Fruit fly (Drosophila melanogaster) whole organism, embryonic: ENCODE measurements around the gene Gart.

Source experiments
- Adf1 ChIP-seq: fragments of 200-800 bp; sonication (Bioruptor generic); IDR thresholded peaks from 2 replicates; pipeline ENCODE4 v1.3.6; 2022; ENCODE audit warnings: missing biosample characterization, missing genetic modification characterization
- Asciz ChIP-seq: fragments of 200-800 bp; sonication (Bioruptor generic); optimal IDR thresholded peaks from 2 replicates; lab custom pipeline; 2017; ENCODE audit warnings: missing biosample characterization, mild to moderate bottlenecking, missing genetic modification characterization, missing genetic modification reagents
- Atf3 ChIP-seq: fragments of 200-800 bp; sonication (Bioruptor generic); optimal IDR thresholded peaks from 3 replicates; lab custom pipeline; 2016; ENCODE audit warnings: missing biosample characterization, missing genetic modification characterization
- B-H1 ChIP-seq: fragments of 200-800 bp; sonication (Bioruptor generic); IDR thresholded peaks from 3 replicates; pipeline ENCODE4 v1.3.6; 2022; ENCODE audit warnings: missing biosample characterization, missing genetic modification characterization
- Bteb2 ChIP-seq: fragments of 200-800 bp; sonication (Bioruptor generic); optimal IDR thresholded peaks from 2 replicates; lab custom pipeline; 2016; ENCODE audit warnings: missing biosample characterization, missing genetic modification characterization
- CG10366 ChIP-seq: fragments of 200-800 bp; sonication (Bioruptor generic); IDR thresholded peaks from 2 replicates; pipeline ENCODE4 v1.3.6; 2022; ENCODE audit warnings: missing biosample characterization, missing genetic modification characterization
- CG10462 ChIP-seq: fragments of 200-800 bp; sonication (Bioruptor generic); optimal IDR thresholded peaks from 2 replicates; lab custom pipeline; 2016; ENCODE audit warnings: missing biosample characterization, missing genetic modification characterization
- CG11093 ChIP-seq: fragments of 200-800 bp; sonication (Bioruptor generic); IDR thresholded peaks from 3 replicates; pipeline ENCODE4 v1.3.6; 2022; ENCODE audit warnings: missing biosample characterization, missing genetic modification characterization
- CG11247 ChIP-seq: fragments of 200-800 bp; sonication (Bioruptor generic); IDR thresholded peaks from 2 replicates; pipeline ENCODE4 v1.3.6; 2022; ENCODE audit warnings: missing biosample characterization, missing genetic modification characterization
- CG12942 ChIP-seq: fragments of 200-800 bp; sonication (Bioruptor generic); optimal IDR thresholded peaks from 3 replicates; lab custom pipeline; 2016; ENCODE audit warnings: missing biosample characterization, missing genetic modification characterization
- CG16813 ChIP-seq: fragments of 200-800 bp; sonication (Bioruptor generic); IDR thresholded peaks from 3 replicates; pipeline ENCODE4 v1.3.6; 2022; ENCODE audit warnings: missing biosample characterization, missing genetic modification characterization; ENCODE audit not compliant: partially characterized antibody
- CG16815 ChIP-seq: fragments of 200-800 bp; sonication (Bioruptor generic); optimal IDR thresholded peaks from 3 replicates; lab custom pipeline; 2017; ENCODE audit warnings: missing biosample characterization, mild to moderate bottlenecking, missing genetic modification characterization
- CG16863 ChIP-seq: fragments of 200-800 bp; sonication (Bioruptor generic); optimal IDR thresholded peaks from 3 replicates; lab custom pipeline; 2016; ENCODE audit warnings: missing biosample characterization, missing genetic modification characterization
- CG17359 ChIP-seq: fragments of 200-800 bp; sonication (Bioruptor generic); optimal IDR thresholded peaks from 3 replicates; lab custom pipeline; 2018; ENCODE audit warnings: missing biosample characterization, mild to moderate bottlenecking, missing genetic modification characterization, moderate library complexity
- CG17361 ChIP-seq: fragments of 200-800 bp; sonication (Bioruptor generic); IDR thresholded peaks from 3 replicates; pipeline ENCODE4 v1.3.6; 2022; ENCODE audit warnings: missing biosample characterization, missing genetic modification characterization
- CG31224 ChIP-seq: fragments of 200-800 bp; sonication (Bioruptor generic); IDR thresholded peaks from 2 replicates; pipeline ENCODE4 v1.3.6; 2022; ENCODE audit warnings: missing biosample characterization, missing genetic modification characterization
- CG3281 ChIP-seq: fragments of 200-800 bp; sonication (Bioruptor generic); optimal IDR thresholded peaks from 3 replicates; lab custom pipeline; 2017; ENCODE audit warnings: missing biosample characterization, mild to moderate bottlenecking, missing genetic modification characterization
- CG33213 ChIP-seq: fragments of 200-800 bp; sonication (Bioruptor generic); optimal IDR thresholded peaks from 3 replicates; lab custom pipeline; 2016; ENCODE audit warnings: missing biosample characterization, missing genetic modification characterization
- CG33557 ChIP-seq: fragments of 200-800 bp; sonication (Bioruptor generic); optimal IDR thresholded peaks from 2 replicates; lab custom pipeline; 2019; ENCODE audit warnings: missing biosample characterization, mild to moderate bottlenecking, missing genetic modification characterization, moderate library complexity
- CG34224 ChIP-seq: fragments of 200-800 bp; sonication (Bioruptor generic); IDR thresholded peaks from 3 replicates; pipeline ENCODE4 v1.3.6; 2022; ENCODE audit warnings: missing biosample characterization, missing genetic modification characterization; ENCODE audit not compliant: partially characterized antibody
- CG5953 ChIP-seq: fragments of 200-800 bp; sonication (Bioruptor generic); IDR thresholded peaks from 2 replicates; pipeline ENCODE4 v1.3.6; 2022; ENCODE audit warnings: missing biosample characterization, missing genetic modification characterization
- CG8290 ChIP-seq, 3 experiments: fragments of 200-800 bp; sonication (Bioruptor generic); optimal IDR thresholded peaks; 2 replicates each; lab custom pipeline; 2016 to 2019; ENCODE audit warnings: missing biosample characterization in 3 of 3, missing genetic modification characterization in 3 of 3, mild to moderate bottlenecking in 2 of 3, moderate library complexity in 1 of 3
- CG8924 ChIP-seq: fragments of 200-800 bp; optimal IDR thresholded peaks from 3 replicates; lab custom pipeline; 2019; ENCODE audit warnings: missing biosample characterization, mild to moderate bottlenecking, missing genetic modification characterization, moderate library complexity
- CTCF ChIP-seq: fragments of 200-800 bp; sonication (Bioruptor generic); optimal IDR thresholded peaks from 2 replicates; lab custom pipeline; 2017; ENCODE audit warnings: missing biosample characterization, mild to moderate bottlenecking, missing genetic modification characterization, moderate library complexity
- Dbx ChIP-seq: fragments of 200-800 bp; sonication (Bioruptor generic); IDR thresholded peaks from 3 replicates; pipeline ENCODE4 v1.3.6; 2022; ENCODE audit warnings: missing biosample characterization, missing genetic modification characterization
- Deaf1 ChIP-seq: fragments of 200-800 bp; optimal IDR thresholded peaks from 3 replicates; lab custom pipeline; 2019; ENCODE audit warnings: missing biosample characterization, mild to moderate bottlenecking, missing genetic modification characterization, moderate library complexity
- Dip2 ChIP-seq: fragments of 200-800 bp; sonication (Bioruptor generic); IDR thresholded peaks from 2 replicates; pipeline ENCODE4 v1.3.6; 2022; ENCODE audit warnings: missing biosample characterization, missing genetic modification characterization
- Fer1 ChIP-seq: fragments of 200-800 bp; sonication (Bioruptor generic); optimal IDR thresholded peaks from 2 replicates; lab custom pipeline; 2017; ENCODE audit warnings: missing biosample characterization, mild to moderate bottlenecking, missing genetic modification characterization
- HHEX ChIP-seq: fragments of 200-800 bp; sonication (Bioruptor generic); optimal IDR thresholded peaks from 3 replicates; lab custom pipeline; 2017; ENCODE audit warnings: missing biosample characterization, mild to moderate bottlenecking, missing genetic modification characterization, missing genetic modification reagents
- Hand ChIP-seq: fragments of 200-800 bp; sonication (Bioruptor generic); optimal IDR thresholded peaks from 2 replicates; lab custom pipeline; 2017; ENCODE audit warnings: mild to moderate bottlenecking, missing biosample characterization, missing genetic modification reagents, missing genetic modification characterization
- Max ChIP-seq: fragments of 200-800 bp; sonication (Bioruptor generic); optimal IDR thresholded peaks from 2 replicates; lab custom pipeline; 2016; ENCODE audit warnings: missing biosample characterization, mild to moderate bottlenecking, missing genetic modification characterization
- NC2α ChIP-seq: fragments of 200-800 bp; sonication (Bioruptor generic); optimal IDR thresholded peaks from 2 replicates; lab custom pipeline; 2016; ENCODE audit warnings: missing biosample characterization, missing genetic modification characterization
- NK7.1 ChIP-seq: fragments of 200-800 bp; sonication (Bioruptor generic); optimal IDR thresholded peaks from 3 replicates; lab custom pipeline; 2016; ENCODE audit warnings: missing biosample characterization, missing genetic modification characterization
- Oaz ChIP-seq: fragments of 200-800 bp; sonication (Bioruptor generic); IDR thresholded peaks from 2 replicates; pipeline ENCODE4 v1.3.6; 2022; ENCODE audit warnings: missing biosample characterization, missing genetic modification characterization
- Pdp1 ChIP-seq, 2 experiments: fragments of 200-800 bp; sonication (Bioruptor generic); optimal IDR thresholded peaks; 3 replicates each; lab custom pipeline; 2016; ENCODE audit warnings: missing biosample characterization in 2 of 2, missing genetic modification characterization in 2 of 2, mild to moderate bottlenecking in 1 of 2, moderate library complexity in 1 of 2
- Vsx1 ChIP-seq: fragments of 200-800 bp; sonication (Bioruptor generic); optimal IDR thresholded peaks from 2 replicates; lab custom pipeline; 2017; ENCODE audit warnings: missing biosample characterization, mild to moderate bottlenecking, missing genetic modification characterization, missing genetic modification reagents
- abd-A ChIP-seq: fragments of 200-800 bp; sonication (Bioruptor generic); optimal IDR thresholded peaks from 3 replicates; lab custom pipeline; 2019; ENCODE audit warnings: missing biosample characterization, mild to moderate bottlenecking, missing genetic modification characterization, moderate library complexity
- ato ChIP-seq: fragments of 200-800 bp; sonication (Bioruptor generic); IDR thresholded peaks from 2 replicates; pipeline ENCODE4 v1.3.6; 2022; ENCODE audit warnings: missing biosample characterization, missing genetic modification characterization; ENCODE audit not compliant: partially characterized antibody
- btn ChIP-seq: fragments of 200-800 bp; sonication (Bioruptor generic); optimal IDR thresholded peaks from 2 replicates; lab custom pipeline; 2016; ENCODE audit warnings: missing biosample characterization, missing genetic modification characterization
- chinmo ChIP-seq: fragments of 200-800 bp; sonication (Bioruptor generic); IDR thresholded peaks from 4 replicates; pipeline ENCODE4 v1.3.6; 2022; ENCODE audit warnings: missing biosample characterization, missing genetic modification characterization; ENCODE audit not compliant: partially characterized antibody
- corto ChIP-seq: fragments of 200-800 bp; sonication (Bioruptor generic); optimal IDR thresholded peaks from 2 replicates; lab custom pipeline; 2016; ENCODE audit warnings: missing biosample characterization, mild to moderate bottlenecking, missing genetic modification characterization, moderate library complexity
- crc ChIP-seq: fragments of 200-800 bp; sonication (Bioruptor generic); optimal IDR thresholded peaks from 2 replicates; lab custom pipeline; 2016; ENCODE audit warnings: missing biosample characterization, missing genetic modification characterization
- fd96Cb ChIP-seq: fragments of 200-800 bp; sonication (Bioruptor generic); optimal IDR thresholded peaks from 2 replicates; lab custom pipeline; 2018; ENCODE audit warnings: missing biosample characterization, mild to moderate bottlenecking, missing genetic modification characterization, moderate library complexity
- gcm ChIP-seq: fragments of 200-800 bp; sonication (Bioruptor generic); optimal IDR thresholded peaks from 2 replicates; lab custom pipeline; 2019; ENCODE audit warnings: missing biosample characterization, mild to moderate bottlenecking, missing genetic modification characterization, moderate library complexity
- h ChIP-seq: fragments of >200 bp; optimal IDR thresholded peaks from 2 replicates; lab custom pipeline; 2017
- hkb ChIP-seq, 2 experiments: fragments of 200-800 bp in 1 of 2; fragments of >200 bp in 1 of 2; sonication (Bioruptor generic) in 1 of 2; IDR thresholded peaks in 1 of 2; optimal IDR thresholded peaks in 1 of 2; 2 replicates each; pipeline versions ENCODE4 v1.3.6 to Lab custom; 2017 to 2022; ENCODE audit warnings: missing biosample characterization in 1 of 2, missing genetic modification characterization in 1 of 2
- hth ChIP-seq: fragments of >200 bp; optimal IDR thresholded peaks from 2 replicates; lab custom pipeline; 2017; ENCODE audit warnings: inconsistent platforms
- tap ChIP-seq: fragments of 200-800 bp; optimal IDR thresholded peaks from 3 replicates; lab custom pipeline; 2019; ENCODE audit warnings: missing biosample characterization, mild to moderate bottlenecking, missing genetic modification characterization, moderate library complexity

Gene Gart

dm6 chr2L:7043039-7043905 lies 19.6 kb upstream of the Gart start (continued):
- TF ChIP-seq NC2α (GFP tag; lab: Kevin White, UChicago) (peak; percentile 32), corto (no peak), CG10366 (GFP tag; lab: Robert Waterston, UW) (no peak), Oaz (GFP tag; lab: Robert Waterston, UW) (no peak), CG10462 (GFP tag; lab: Kevin White, UChicago) (peak; percentile 40), CG33557 (peak; percentile 87), Bteb2 (GFP tag; lab: Kevin White, UChicago) (no peak), h (lab: Kevin White, UChicago) (no peak), Fer1 (GFP tag; lab: Kevin White, UChicago) (no peak), Dbx (no peak), ato (no peak), CG11247 (GFP tag; lab: Robert Waterston, UW) (0 out of 2 replicates have a peak, but pooled peaks have one; percentile 12), CG16815 (GFP tag; lab: Kevin White, UChicago) (no peak), Dip2 (GFP tag; lab: Robert Waterston, UW) (no peak), CG5953 (0 out of 2 replicates have a peak, but pooled peaks have one; percentile 9), tap (no peak), B-H1 (GFP tag; lab: Robert Waterston, UW) (peak; percentile 9; the same call in 1 of the 3 replicates), Pdp1 (GFP tag; optimal IDR thresholded peaks at IDR 0.05; lab: Kevin White, UChicago) (peak; percentile 7 to 94), CG17361 (GFP tag; lab: Robert Waterston, UW) (0 out of 3 replicates have a peak, but pooled peaks have one; percentile 38), abd-A (tag; lab: Kevin White, UChicago) (no peak), CG3281 (GFP tag; lab: Kevin White, UChicago) (peak; percentile 33), hth (lab: Kevin White, UChicago) (no peak), Asciz (GFP tag; lab: Kevin White, UChicago) (no peak), Max (GFP tag; lab: Kevin White, UChicago) (no peak), Adf1 (GFP tag; lab: Robert Waterston, UW) (no peak), CG8924 (no peak), CG8290 (GFP tag; optimal IDR thresholded peaks at IDR 0.05; lab: Kevin White, UChicago) (no peak), CG8290 (tag; optimal IDR thresholded peaks at IDR 0.05; lab: Kevin White, UChicago) (peak in 1 of 2 experiments; percentile 28), CG31224 (GFP tag; lab: Robert Waterston, UW) (no peak), CG17359 (peak; percentile 45), CTCF (no peak), CG16813 (GFP tag; lab: Robert Waterston, UW) (no peak), CG33213 (GFP tag; lab: Kevin White, UChicago) (no peak), HHEX (GFP tag; lab: Kevin White, UChicago) (no peak), CG11093 (GFP tag; lab: Robert Waterston, UW) (peak; percentile 28; the same call in 1 of the 3 replicates), CG16863 (GFP tag; lab: Kevin White, UChicago) (peak; percentile 46), fd96Cb (tag; lab: Kevin White, UChicago) (no peak), Atf3 (GFP tag; lab: Kevin White, UChicago) (no peak), NK7.1 (GFP tag; lab: Kevin White, UChicago) (no peak), CG12942 (GFP tag; lab: Kevin White, UChicago) (peak; percentile 2), Hand (GFP tag; lab: Kevin White, UChicago) (no peak), gcm (GFP tag; lab: Kevin White, UChicago) (peak; percentile 56), hkb (optimal IDR thresholded peaks at IDR 0.05; lab: Kevin White, UChicago) (no peak), hkb (GFP tag; IDR thresholded peaks at IDR 0.05; lab: Robert Waterston, UW) (peak; percentile 52; the same call in 1 of the 2 replicates), CG34224 (no peak), Vsx1 (peak; percentile 71), chinmo (GFP tag; lab: Robert Waterston, UW) (peak; percentile 85; the same call in 2 of the 4 replicates), crc (GFP tag; lab: Kevin White, UChicago) (no peak), Deaf1 (tag; lab: Kevin White, UChicago) (no peak), btn (GFP tag; lab: Kevin White, UChicago) (no peak)
